Fruit fly (Drosophila melanogaster) whole organism, embryonic: ENCODE measurements around the gene CG13675.

Experiments
- Bgb ChIP-seq: fragments of 200-800 bp; sonication (Bioruptor generic); IDR thresholded peaks from 2 replicates; pipeline ENCODE4 v1.3.6; 2022; ENCODE audit warnings: missing biosample characterization, missing genetic modification characterization; ENCODE audit not compliant: partially characterized antibody
- CG10209 ChIP-seq: fragments of 200-800 bp; sonication (Bioruptor generic); optimal IDR thresholded peaks from 3 replicates; lab custom pipeline; 2017; ENCODE audit warnings: missing biosample characterization, mild to moderate bottlenecking, missing genetic modification characterization, missing genetic modification reagents
- CG10366 ChIP-seq: fragments of 200-800 bp; sonication (Bioruptor generic); IDR thresholded peaks from 2 replicates; pipeline ENCODE4 v1.3.6; 2022; ENCODE audit warnings: missing biosample characterization, missing genetic modification characterization
- CG11560 ChIP-seq: fragments of 200-800 bp; sonication (Bioruptor generic); IDR thresholded peaks from 3 replicates; pipeline ENCODE4 v1.3.6; 2022; ENCODE audit warnings: missing biosample characterization, missing genetic modification characterization
- CG14860 ChIP-seq: fragments of 200-800 bp; sonication (Bioruptor generic); IDR thresholded peaks from 3 replicates; pipeline ENCODE4 v1.3.6; 2022; ENCODE audit warnings: missing biosample characterization, missing genetic modification characterization; ENCODE audit not compliant: partially characterized antibody
- CG15011 ChIP-seq: fragments of 200-800 bp; sonication (Bioruptor generic); optimal IDR thresholded peaks from 3 replicates; lab custom pipeline; 2018; ENCODE audit warnings: missing biosample characterization, mild to moderate bottlenecking, missing genetic modification characterization
- CG15073 ChIP-seq: fragments of 200-800 bp; sonication (Bioruptor generic); optimal IDR thresholded peaks from 2 replicates; lab custom pipeline; 2016; ENCODE audit warnings: missing biosample characterization, missing genetic modification characterization
- CG17802 ChIP-seq: fragments of 200-800 bp; sonication (Bioruptor generic); optimal IDR thresholded peaks from 2 replicates; lab custom pipeline; 2018; ENCODE audit warnings: missing biosample characterization, mild to moderate bottlenecking, missing genetic modification characterization, moderate library complexity
- CG3065 ChIP-seq: fragments of 200-800 bp; sonication (Bioruptor generic); optimal IDR thresholded peaks from 2 replicates; lab custom pipeline; 2016; ENCODE audit warnings: missing biosample characterization, missing genetic modification characterization
- CG32772 ChIP-seq: fragments of 200-800 bp; sonication (Bioruptor generic); IDR thresholded peaks from 2 replicates; pipeline ENCODE4 v1.3.6; 2022; ENCODE audit warnings: missing biosample characterization, missing genetic modification characterization
- CG34376 ChIP-seq: fragments of 200-800 bp; sonication (Bioruptor generic); optimal IDR thresholded peaks from 2 replicates; lab custom pipeline; 2018; ENCODE audit warnings: missing biosample characterization, mild to moderate bottlenecking, missing genetic modification characterization
- CG3726 ChIP-seq: fragments of 200-800 bp; sonication (Bioruptor generic); IDR thresholded peaks from 3 replicates; pipeline ENCODE4, ENCODE4 v1.3.6; 2022; ENCODE audit warnings: missing biosample characterization, missing genetic modification characterization
- CG6175 ChIP-seq: fragments of 200-800 bp; sonication (Bioruptor generic); IDR thresholded peaks from 3 replicates; pipeline ENCODE4 v1.3.6; 2022; ENCODE audit warnings: missing biosample characterization, missing genetic modification characterization
- CG6254 ChIP-seq: fragments of 200-800 bp; sonication (Bioruptor generic); optimal IDR thresholded peaks from 3 replicates; lab custom pipeline; 2017; ENCODE audit warnings: mild to moderate bottlenecking, missing biosample characterization, missing genetic modification reagents, missing genetic modification characterization
- CG7963 ChIP-seq: fragments of 200-800 bp; sonication (Bioruptor generic); IDR thresholded peaks from 3 replicates; pipeline ENCODE4 v1.3.6; 2022; ENCODE audit warnings: missing biosample characterization, missing genetic modification characterization; ENCODE audit not compliant: partially characterized antibody
- CG8388 ChIP-seq: fragments of 200-800 bp; sonication (Bioruptor generic); optimal IDR thresholded peaks from 2 replicates; lab custom pipeline; 2019; ENCODE audit warnings: missing biosample characterization, mild to moderate bottlenecking, missing genetic modification characterization, moderate library complexity
- CG8478 ChIP-seq: fragments of >200 bp; optimal IDR thresholded peaks from 2 replicates; lab custom pipeline; 2018
- CG9215 ChIP-seq: fragments of 200-800 bp; sonication (Bioruptor generic); IDR thresholded peaks from 2 replicates; pipeline ENCODE4 v1.3.6; 2022; ENCODE audit warnings: missing biosample characterization, missing genetic modification characterization
- CG9609 ChIP-seq: fragments of 200-800 bp; sonication (Bioruptor generic); optimal IDR thresholded peaks from 3 replicates; lab custom pipeline; 2016; ENCODE audit warnings: missing biosample characterization, missing genetic modification characterization
- Chrac-16 ChIP-seq: fragments of 200-800 bp; sonication (Bioruptor generic); optimal IDR thresholded peaks from 3 replicates; lab custom pipeline; 2016; ENCODE audit warnings: missing biosample characterization, missing genetic modification characterization
- Fer2 ChIP-seq: fragments of 200-800 bp; sonication (Bioruptor generic); optimal IDR thresholded peaks from 2 replicates; lab custom pipeline; 2018; ENCODE audit warnings: missing biosample characterization, mild to moderate bottlenecking, missing genetic modification characterization, moderate library complexity
- HLH3B ChIP-seq: fragments of 200-800 bp; sonication (Bioruptor generic); IDR thresholded peaks from 2 replicates; pipeline ENCODE4 v1.3.6; 2022; ENCODE audit warnings: missing biosample characterization, missing genetic modification characterization
- HLH4C ChIP-seq: fragments of 200-800 bp; sonication (Bioruptor generic); IDR thresholded peaks from 3 replicates; pipeline ENCODE4 v1.3.6; 2022; ENCODE audit warnings: missing biosample characterization, missing genetic modification characterization; ENCODE audit not compliant: partially characterized antibody
- Hsf ChIP-seq: fragments of 200-800 bp; sonication (Bioruptor generic); optimal IDR thresholded peaks from 3 replicates; lab custom pipeline; 2016; ENCODE audit warnings: missing biosample characterization, missing genetic modification characterization
- Pdp1 ChIP-seq, 2 experiments: fragments of 200-800 bp; sonication (Bioruptor generic); optimal IDR thresholded peaks; 3 replicates each; lab custom pipeline; 2016; ENCODE audit warnings: missing biosample characterization in 2 of 2, missing genetic modification characterization in 2 of 2, mild to moderate bottlenecking in 1 of 2, moderate library complexity in 1 of 2
- Sin3A ChIP-seq: fragments of >200 bp; optimal IDR thresholded peaks from 2 replicates; lab custom pipeline; 2018
- Sry-β ChIP-seq: fragments of 200-800 bp; sonication (Bioruptor generic); optimal IDR thresholded peaks from 2 replicates; lab custom pipeline; 2018; ENCODE audit warnings: missing biosample characterization, mild to moderate bottlenecking, missing genetic modification characterization, moderate library complexity
- ato ChIP-seq: fragments of 200-800 bp; sonication (Bioruptor generic); IDR thresholded peaks from 2 replicates; pipeline ENCODE4 v1.3.6; 2022; ENCODE audit warnings: missing biosample characterization, missing genetic modification characterization; ENCODE audit not compliant: partially characterized antibody
- bab2 ChIP-seq: fragments of 200-800 bp; sonication (Bioruptor generic); optimal IDR thresholded peaks from 2 replicates; lab custom pipeline; 2016; ENCODE audit warnings: missing biosample characterization, missing genetic modification characterization
- br ChIP-seq: fragments of >200 bp; optimal IDR thresholded peaks from 2 replicates; lab custom pipeline; 2017
- chinmo ChIP-seq: fragments of 200-800 bp; sonication (Bioruptor generic); IDR thresholded peaks from 4 replicates; pipeline ENCODE4 v1.3.6; 2022; ENCODE audit warnings: missing biosample characterization, missing genetic modification characterization; ENCODE audit not compliant: partially characterized antibody
- dmrt99B ChIP-seq: fragments of 200-800 bp; sonication (Bioruptor generic); optimal IDR thresholded peaks from 2 replicates; lab custom pipeline; 2018; ENCODE audit warnings: missing biosample characterization, mild to moderate bottlenecking, missing genetic modification characterization, moderate library complexity
- dysf ChIP-seq: fragments of 200-800 bp; sonication (Bioruptor generic); IDR thresholded peaks from 3 replicates; pipeline ENCODE4 v1.3.6; 2022; ENCODE audit warnings: missing biosample characterization, missing genetic modification characterization
- en ChIP-seq: fragments of 200-800 bp; sonication (Bioruptor generic); optimal IDR thresholded peaks from 2 replicates; lab custom pipeline; 2016; ENCODE audit warnings: missing biosample characterization, missing genetic modification characterization
- fru ChIP-seq: fragments of >200 bp; optimal IDR thresholded peaks from 2 replicates; lab custom pipeline; 2017
- hbn ChIP-seq: fragments of 200-800 bp; sonication (Bioruptor generic); IDR thresholded peaks from 2 replicates; pipeline ENCODE4 v1.3.6; 2022; ENCODE audit warnings: missing biosample characterization, missing genetic modification characterization; ENCODE audit not compliant: partially characterized antibody
- her ChIP-seq: fragments of 200-800 bp; sonication (Bioruptor generic); optimal IDR thresholded peaks from 2 replicates; lab custom pipeline; 2016; ENCODE audit warnings: missing biosample characterization, missing genetic modification characterization
- hth ChIP-seq: fragments of >200 bp; optimal IDR thresholded peaks from 2 replicates; lab custom pipeline; 2017; ENCODE audit warnings: inconsistent platforms
- inv ChIP-seq: fragments of 200-800 bp; sonication (Bioruptor generic); IDR thresholded peaks from 2 replicates; pipeline ENCODE4 v1.3.6; 2022; ENCODE audit warnings: missing biosample characterization, missing genetic modification characterization; ENCODE audit not compliant: partially characterized antibody
- kay ChIP-seq: fragments of 200-800 bp; sonication (Bioruptor generic); optimal IDR thresholded peaks from 2 replicates; lab custom pipeline; 2016; ENCODE audit warnings: missing biosample characterization, missing genetic modification characterization
- ken ChIP-seq: fragments of 200-800 bp; sonication (Bioruptor generic); IDR thresholded peaks from 3 replicates; pipeline ENCODE4 v1.3.6; 2022; ENCODE audit warnings: missing biosample characterization, missing genetic modification characterization
- klu ChIP-seq: fragments of 200-800 bp; sonication (Bioruptor generic); IDR thresholded peaks from 2 replicates; pipeline ENCODE4 v1.3.6; 2022; ENCODE audit warnings: missing biosample characterization, missing genetic modification characterization
- lov ChIP-seq, 2 experiments: fragments of 200-800 bp in 1 of 2; fragments of >200 bp in 1 of 2; sonication (Bioruptor generic) in 1 of 2; IDR thresholded peaks in 1 of 2; optimal IDR thresholded peaks in 1 of 2; 2 replicates in 1 of 2; 3 replicates in 1 of 2; pipeline versions ENCODE4 v1.3.6 to Lab custom; 2017 to 2022; ENCODE audit warnings: missing biosample characterization in 1 of 2, missing genetic modification characterization in 1 of 2
- org-1 ChIP-seq: fragments of 200-800 bp; sonication (Bioruptor generic); optimal IDR thresholded peaks from 2 replicates; lab custom pipeline; 2017; ENCODE audit warnings: missing biosample characterization, missing genetic modification characterization
- pb ChIP-seq: fragments of 200-800 bp; sonication (Bioruptor generic); optimal IDR thresholded peaks from 3 replicates; lab custom pipeline; 2016; ENCODE audit warnings: missing biosample characterization, missing genetic modification characterization
- pnt ChIP-seq: fragments of 200-800 bp; sonication (Bioruptor generic); optimal IDR thresholded peaks from 3 replicates; lab custom pipeline; 2016; ENCODE audit warnings: missing biosample characterization, missing genetic modification characterization
- shn ChIP-seq: fragments of 200-800 bp; sonication (Bioruptor generic); optimal IDR thresholded peaks from 3 replicates; lab custom pipeline; 2016; ENCODE audit warnings: missing biosample characterization, missing genetic modification characterization
- tna ChIP-seq: fragments of 200-800 bp; sonication (Bioruptor generic); IDR thresholded peaks from 2 replicates; pipeline ENCODE4 v1.3.6; 2022; ENCODE audit warnings: missing biosample characterization, missing genetic modification characterization; ENCODE audit not compliant: partially characterized antibody
- unc-4 ChIP-seq: fragments of 200-800 bp; sonication (Bioruptor generic); IDR thresholded peaks from 2 replicates; pipeline ENCODE4 v1.3.6; 2022; ENCODE audit warnings: missing biosample characterization, missing genetic modification characterization; ENCODE audit not compliant: partially characterized antibody
- zfh1 ChIP-seq: fragments of 200-800 bp; sonication (Bioruptor generic); IDR thresholded peaks from 3 replicates; pipeline ENCODE4 v1.3.6; 2022; ENCODE audit warnings: missing biosample characterization, missing genetic modification characterization

The CG13675 gene

dm6 chr3L:8137448-8137906 lies 27.8 kb downstream of the CG13675 start, which contains the start of the genes Setx and mus301 (continued):
- TF ChIP-seq tna (GFP tag; lab: Robert Waterston, UW) (no peak), Sry-β (GFP tag; lab: Kevin White, UChicago) (no peak), pb (GFP tag; lab: Kevin White, UChicago) (peak; percentile 40), CG15073 (GFP tag; lab: Kevin White, UChicago) (peak; percentile 20), fru (lab: Kevin White, UChicago) (no peak), her (GFP tag; lab: Kevin White, UChicago) (peak; percentile 36), ato (no peak), CG6175 (peak; percentile 71; the same call in 2 of the 3 replicates), HLH4C (GFP tag; lab: Robert Waterston, UW) (no peak), Pdp1 (GFP tag; optimal IDR thresholded peaks at IDR 0.05; lab: Kevin White, UChicago) (peak; percentile 82 to 88), klu (peak; percentile 72), inv (GFP tag; lab: Robert Waterston, UW) (no peak; the same call in 1 of the 2 replicates), hbn (GFP tag; lab: Robert Waterston, UW) (no peak), CG3726 (no peak), HLH3B (GFP tag; lab: Robert Waterston, UW) (peak; percentile 55), en (GFP tag; lab: Kevin White, UChicago) (no peak), CG15011 (GFP tag; lab: Kevin White, UChicago) (no peak), CG17802 (tag; lab: Kevin White, UChicago) (peak; percentile 35), hth (lab: Kevin White, UChicago) (no peak), unc-4 (GFP tag; lab: Robert Waterston, UW) (peak; percentile 17; the same call in 1 of the 2 replicates), br (lab: Kevin White, UChicago) (no peak), CG3065 (GFP tag; lab: Kevin White, UChicago) (peak; percentile 39), pnt (peak; percentile 76), org-1 (peak; percentile 5), dmrt99B (tag; lab: Kevin White, UChicago) (no peak), lov (optimal IDR thresholded peaks at IDR 0.05; lab: Kevin White, UChicago) (no peak), lov (GFP tag; IDR thresholded peaks at IDR 0.05; lab: Robert Waterston, UW) (no peak), kay (GFP tag; lab: Kevin White, UChicago) (peak; percentile 65), CG10209 (peak; percentile 79), CG11560 (tag; lab: Robert Waterston, UW) (peak; percentile 60; the same call in 1 of the 3 replicates), Hsf (GFP tag; lab: Kevin White, UChicago) (peak; percentile 89), CG32772 (GFP tag; lab: Robert Waterston, UW) (peak; percentile 66), CG34376 (GFP tag; lab: Kevin White, UChicago) (peak; percentile 41), CG14860 (no peak), bab2 (GFP tag; lab: Kevin White, UChicago) (peak; percentile 84), dysf (GFP tag; lab: Robert Waterston, UW) (peak; percentile 72), CG8478 (lab: Kevin White, UChicago) (no peak), zfh1 (GFP tag; lab: Robert Waterston, UW) (peak; percentile 73), chinmo (no peak), shn (GFP tag; lab: Kevin White, UChicago) (peak; percentile 76), ken (GFP tag; lab: Robert Waterston, UW) (peak; percentile 70; the same call in 1 of the 3 replicates), CG9215 (GFP tag; lab: Robert Waterston, UW) (peak; percentile 80), CG6254 (GFP tag; lab: Kevin White, UChicago) (peak; percentile 48), CG8388 (GFP tag; lab: Kevin White, UChicago) (peak; percentile 51), Sin3A (lab: Kevin White, UChicago) (peak; percentile 94), Chrac-16 (GFP tag; lab: Kevin White, UChicago) (peak; percentile 84), CG10366 (GFP tag; lab: Robert Waterston, UW) (peak; percentile 65), CG9609 (GFP tag; lab: Kevin White, UChicago) (peak; percentile 75), CG7963 (GFP tag; lab: Robert Waterston, UW) (no peak), Fer2 (tag; lab: Kevin White, UChicago) (peak; percentile 52), Bgb (GFP tag; lab: Robert Waterston, UW) (no peak)
